Worm (Caenorhabditis elegans) whole organism, L1 larva: Measurements from ENCODE around the gene nhr-210.

ENCODE experiments used
- C04F5.9 ChIP-seq: sonication (generic microtip); optimal IDR thresholded peaks from 2 replicates; lab custom pipeline; 2016; ENCODE audit warnings: missing genetic modification characterization, missing compliant biosample characterization
- C34B4.2 ChIP-seq: sonication (generic microtip); optimal IDR thresholded peaks from 2 replicates; lab custom pipeline; 2017; ENCODE audit warnings: mild to moderate bottlenecking, missing genetic modification characterization, missing compliant biosample characterization
- F16B12.6 ChIP-seq: fragments of 150-350 bp; optimal IDR thresholded peaks from 2 replicates; lab custom pipeline; 2014; ENCODE audit warnings: missing biosample characterization, missing genetic modification characterization
- Y116A8C.19 ChIP-seq: sonication (generic microtip); optimal IDR thresholded peaks from 2 replicates; lab custom pipeline; 2016; ENCODE audit warnings: missing compliant biosample characterization, missing genetic modification characterization, borderline replicate concordance
- aha-1 ChIP-seq: fragments of 150-350 bp; optimal IDR thresholded peaks from 2 replicates; lab custom pipeline; 2014; ENCODE audit warnings: missing biosample characterization, missing genetic modification characterization
- alr-1 ChIP-seq: fragments of 200-800 bp; sonication (Bioruptor generic); optimal IDR thresholded peaks from 2 replicates; lab custom pipeline; 2018; ENCODE audit warnings: borderline replicate concordance, mild to moderate bottlenecking, missing genetic modification characterization, missing compliant biosample characterization
- aly-2 ChIP-seq: fragments of 150-350 bp; optimal IDR thresholded peaks from 2 replicates; lab custom pipeline; 2014; ENCODE audit warnings: missing biosample characterization, missing genetic modification characterization
- blmp-1 ChIP-seq: fragments of 150-350 bp; optimal IDR thresholded peaks from 2 replicates; lab custom pipeline; 2014; ENCODE audit warnings: missing biosample characterization, missing genetic modification characterization
- ceh-8 ChIP-seq: fragments of 200-800 bp; sonication (Bioruptor generic); optimal IDR thresholded peaks from 2 replicates; lab custom pipeline; 2018; ENCODE audit warnings: mild to moderate bottlenecking, missing genetic modification characterization, moderate library complexity, missing compliant biosample characterization
- ceh-88 ChIP-seq: fragments of 200-800 bp; sonication (Bioruptor generic); IDR thresholded peaks from 2 replicates; pipeline ENCODE4 v1.3.6; 2022; ENCODE audit warnings: missing genetic modification characterization, missing compliant biosample characterization
- ceh-90 ChIP-seq: sonication (generic microtip); optimal IDR thresholded peaks from 2 replicates; lab custom pipeline; 2016; ENCODE audit warnings: missing genetic modification characterization, missing compliant biosample characterization
- dpl-1 ChIP-seq, 3 experiments: fragments of 150-350 bp in 2 of 3; sonication (generic microtip) in 1 of 3; optimal IDR thresholded peaks; 2 replicates each; lab custom pipeline; 2014 to 2017; ENCODE audit warnings: missing biosample characterization in 3 of 3, missing genetic modification characterization in 3 of 3, missing genetic modification reagents in 3 of 3
- efl-1 ChIP-seq, 4 experiments: fragments of 150-350 bp; optimal IDR thresholded peaks in 3 of 4; peaks in 1 of 4; 1 replicate in 1 of 4; 2 replicates in 3 of 4; lab custom pipeline; 2014; ENCODE audit warnings: missing biosample characterization in 2 of 4, missing genetic modification characterization in 2 of 4, missing genetic modification reagents in 2 of 4
- egl-13 ChIP-seq: sonication (generic microtip); optimal IDR thresholded peaks from 2 replicates; lab custom pipeline; 2016; ENCODE audit warnings: missing genotype, missing genetic modification reagents, missing genetic modification characterization, missing compliant biosample characterization
- elt-2 ChIP-seq: sonication (generic microtip); optimal IDR thresholded peaks from 2 replicates; lab custom pipeline; 2016; ENCODE audit warnings: missing genetic modification characterization, mild to moderate bottlenecking, inconsistent platforms, missing compliant biosample characterization, missing genetic modification reagents
- elt-3 ChIP-seq, 6 experiments: fragments of 150-350 bp in 1 of 6; sonication (generic microtip); optimal IDR thresholded peaks; 2 replicates each; lab custom pipeline; 2017 to 2018; ENCODE audit warnings: missing biosample characterization in 6 of 6, missing genetic modification characterization in 6 of 6, inconsistent platforms in 1 of 6
- ets-5 ChIP-seq: fragments of 200-800 bp; sonication (Bioruptor generic); IDR thresholded peaks from 2 replicates; pipeline ENCODE4 v1.3.6; 2022; ENCODE audit warnings: missing genetic modification characterization, missing compliant biosample characterization
- fos-1 ChIP-seq: fragments of 150-350 bp; optimal IDR thresholded peaks from 2 replicates; lab custom pipeline; 2014; ENCODE audit warnings: missing biosample characterization, missing genetic modification characterization
- irx-1 ChIP-seq: sonication (generic microtip); optimal IDR thresholded peaks from 2 replicates; lab custom pipeline; 2016; ENCODE audit warnings: missing genetic modification characterization, missing compliant biosample characterization
- jun-1 ChIP-seq: fragments of 150-350 bp; optimal IDR thresholded peaks from 2 replicates; lab custom pipeline; 2014; ENCODE audit warnings: missing biosample characterization, missing genetic modification reagents, missing genetic modification characterization
- lin-15B ChIP-seq: fragments of 150-350 bp; sonication (generic microtip); optimal IDR thresholded peaks from 3 replicates; lab custom pipeline; 2014; ENCODE audit warnings: missing biosample characterization, missing genetic modification characterization
- lin-35 ChIP-seq, 2 experiments: fragments of 150-350 bp; optimal IDR thresholded peaks; 2 replicates each; lab custom pipeline; 2014; ENCODE audit warnings: missing biosample characterization in 2 of 2, missing genetic modification characterization in 2 of 2, missing genetic modification reagents in 2 of 2
- lir-3 ChIP-seq: sonication (generic microtip); optimal IDR thresholded peaks from 2 replicates; lab custom pipeline; 2016; ENCODE audit warnings: mild to moderate bottlenecking, missing genetic modification characterization, moderate library complexity, missing compliant biosample characterization; ENCODE audit not compliant: poor library complexity
- lsy-2 ChIP-seq, 2 experiments: fragments of 150-350 bp; optimal IDR thresholded peaks; 2 replicates each; lab custom pipeline; 2014; ENCODE audit warnings: missing biosample characterization in 2 of 2, missing genetic modification characterization in 2 of 2
- mab-9 ChIP-seq: fragments of 200-800 bp; sonication (Bioruptor generic); IDR thresholded peaks from 2 replicates; pipeline ENCODE4 v1.3.6; 2022; ENCODE audit warnings: missing genetic modification reagents, missing genetic modification characterization, missing compliant biosample characterization
- mdl-1 ChIP-seq, 2 experiments: fragments of 150-350 bp; optimal IDR thresholded peaks; 2 replicates each; lab custom pipeline; 2014 to 2017; ENCODE audit warnings: missing biosample characterization in 2 of 2, missing genetic modification characterization in 2 of 2, inconsistent platforms in 1 of 2
- mef-2 ChIP-seq: fragments of 150-350 bp; optimal IDR thresholded peaks from 2 replicates; lab custom pipeline; 2014; ENCODE audit warnings: missing biosample characterization, missing genetic modification characterization
- nhr-11 ChIP-seq: fragments of 150-350 bp; optimal IDR thresholded peaks from 2 replicates; lab custom pipeline; 2014; ENCODE audit warnings: missing biosample characterization, missing genetic modification characterization
- nhr-19 ChIP-seq: fragments of 200-800 bp; sonication (Bioruptor generic); conservative IDR thresholded peaks from 2 replicates; pipeline ENCODE4 v1.3.6; 2022; ENCODE audit warnings: missing genetic modification characterization, missing compliant biosample characterization
- nhr-20 ChIP-seq: sonication (generic microtip); optimal IDR thresholded peaks from 2 replicates; lab custom pipeline; 2016; ENCODE audit warnings: mild to moderate bottlenecking, missing genetic modification characterization, missing compliant biosample characterization
- nhr-237 ChIP-seq: fragments of 150-350 bp; optimal IDR thresholded peaks from 2 replicates; lab custom pipeline; 2014; ENCODE audit warnings: missing biosample characterization, missing genetic modification characterization
- nhr-28 ChIP-seq: fragments of 150-350 bp; optimal IDR thresholded peaks from 2 replicates; lab custom pipeline; 2014; ENCODE audit warnings: missing biosample characterization, missing genetic modification characterization
- nhr-47 ChIP-seq: sonication (generic microtip); optimal IDR thresholded peaks from 2 replicates; lab custom pipeline; 2016; ENCODE audit warnings: mild to moderate bottlenecking, missing genetic modification characterization, moderate library complexity, missing compliant biosample characterization
- nhr-71 ChIP-seq: sonication (generic microtip); optimal IDR thresholded peaks from 2 replicates; lab custom pipeline; 2016; ENCODE audit warnings: mild to moderate bottlenecking, missing genetic modification characterization, moderate library complexity, missing compliant biosample characterization
- nhr-77 ChIP-seq: fragments of 150-350 bp; optimal IDR thresholded peaks from 2 replicates; lab custom pipeline; 2014; ENCODE audit warnings: missing biosample characterization, missing genetic modification characterization
- nhr-84 ChIP-seq: sonication (generic microtip); optimal IDR thresholded peaks from 2 replicates; lab custom pipeline; 2017; ENCODE audit warnings: missing biosample characterization, missing genetic modification characterization
- nhr-85 ChIP-seq: sonication (generic microtip); peaks from one replicate; lab custom pipeline; 2016; ENCODE audit warnings: missing genetic modification characterization, inconsistent platforms, missing compliant biosample characterization
- nhr-90 ChIP-seq: sonication (generic microtip); optimal IDR thresholded peaks from 2 replicates; lab custom pipeline; 2016; ENCODE audit warnings: mild to moderate bottlenecking, missing genetic modification characterization, missing compliant biosample characterization; ENCODE audit not compliant: poor library complexity
- pqm-1 ChIP-seq: sonication (generic microtip); optimal IDR thresholded peaks from 3 replicates; lab custom pipeline; 2017; ENCODE audit warnings: missing biosample characterization, missing genetic modification characterization
- rnt-1 ChIP-seq: sonication (generic microtip); optimal IDR thresholded peaks from 2 replicates; lab custom pipeline; 2016; ENCODE audit warnings: mild to moderate bottlenecking, missing genetic modification characterization, moderate library complexity, missing compliant biosample characterization
- snpc-4 ChIP-seq: fragments of 150-350 bp; optimal IDR thresholded peaks from 2 replicates; lab custom pipeline; 2014; ENCODE audit warnings: missing biosample characterization, missing genetic modification characterization
- snu-23 ChIP-seq: sonication (generic microtip); optimal IDR thresholded peaks from 2 replicates; lab custom pipeline; 2016; ENCODE audit warnings: missing genetic modification characterization, missing compliant biosample characterization
- sptf-1 ChIP-seq: fragments of 150-350 bp; optimal IDR thresholded peaks from 2 replicates; lab custom pipeline; 2014; ENCODE audit warnings: missing biosample characterization, missing genetic modification characterization
- swsn-7 ChIP-seq: sonication (generic microtip); optimal IDR thresholded peaks from 2 replicates; lab custom pipeline; 2016; ENCODE audit warnings: missing genetic modification characterization, missing compliant biosample characterization
- tbx-2 ChIP-seq: sonication (generic microtip); optimal IDR thresholded peaks from 2 replicates; lab custom pipeline; 2016; ENCODE audit warnings: missing genetic modification characterization, missing compliant biosample characterization
- unc-130 ChIP-seq: fragments of 150-350 bp; optimal IDR thresholded peaks from 2 replicates; lab custom pipeline; 2017; ENCODE audit warnings: missing biosample characterization, missing genetic modification characterization, inconsistent platforms
- unc-86 ChIP-seq: sonication (generic microtip); optimal IDR thresholded peaks from 2 replicates; lab custom pipeline; 2016; ENCODE audit warnings: missing genetic modification characterization, missing compliant biosample characterization
- vab-15 ChIP-seq: sonication (generic microtip); optimal IDR thresholded peaks from 2 replicates; lab custom pipeline; 2017; ENCODE audit warnings: missing genotype, mild to moderate bottlenecking, missing genetic modification characterization, missing compliant biosample characterization

Gene nhr-210

ce11 chrV:500535-500934 is 18.8 kb downstream of the nhr-210 start:
- TF ChIP-seq Y116A8C.19 (tag; lab: Kevin White, UChicago) = no peak

- TF ChIP-seq nhr-28 = no peak
- TF ChIP-seq nhr-237 (tag; lab: Kevin White, UChicago) = no peak
- no peak for TF ChIP-seq C04F5.9 (tag; lab: Kevin White, UChicago)
- TF ChIP-seq F16B12.6 = no peak
- TF ChIP-seq pqm-1 (tag; lab: Kevin White, UChicago) = no peak
- no peak for TF ChIP-seq unc-130
- no peak for TF ChIP-seq nhr-84 (tag; lab: Kevin White, UChicago)
- no peak for TF ChIP-seq dpl-1 (GFP tag; optimal IDR thresholded peaks at IDR 0.05; lab: Kevin White, UChicago)
- TF ChIP-seq efl-1 (optimal IDR thresholded peaks at IDR 0.05; lab: Kevin White, UChicago) = no peak
- no peak for TF ChIP-seq efl-1 (GFP tag; optimal IDR thresholded peaks at IDR 0.05 in 1 of 2; lab: Kevin White, UChicago)
- TF ChIP-seq nhr-11 (tag; lab: Kevin White, UChicago) = no peak
- no peak for TF ChIP-seq tbx-2
Measured at ce11 chrV:497399-497798, 21.9 kb downstream of the nhr-210 start, which contains the start of gene T01G6.1. Gene T01G6.1, plus strand, starts transcription at chrV:497699.

ce11 chrV:494284-494683 is 25.1 kb downstream of the nhr-210 start, which contains the start of gene nhr-131:
Gene nhr-131, plus strand, starts transcription at chrV:494370.
- TF ChIP-seq mef-2 (no peak), ceh-90 (no peak), snu-23 (GFP tag; lab: Kevin White, UChicago) (peak; percentile 38), snpc-4 (tag; lab: Kevin White, UChicago) (no peak), nhr-85 (tag; lab: Kevin White, UChicago) (peak; percentile 18), fos-1 (tag; lab: Kevin White, UChicago) (no peak), unc-130 (no peak), nhr-90 (tag; lab: Kevin White, UChicago) (peak; percentile 45), lin-15B (tag; lab: Kevin White, UChicago) (no peak), efl-1 (optimal IDR thresholded peaks at IDR 0.05; lab: Kevin White, UChicago) (no peak), efl-1 (GFP tag; optimal IDR thresholded peaks at IDR 0.05 in 1 of 2; lab: Kevin White, UChicago) (peak in 1 of 2 experiments; percentile 61), nhr-71 (tag; lab: Kevin White, UChicago) (peak; percentile 29), blmp-1 (tag; lab: Kevin White, UChicago) (peak; percentile 51), elt-2 (tag; lab: Kevin White, UChicago) (peak; percentile 34), ets-5 (GFP tag; lab: Robert Waterston, UW) (no peak), irx-1 (no peak), nhr-47 (tag; lab: Kevin White, UChicago) (no peak), alr-1 (tag; lab: Kevin White, UChicago) (no peak), egl-13 (no peak), aly-2 (tag; lab: Kevin White, UChicago) (no peak), nhr-20 (tag; lab: Kevin White, UChicago) (peak; percentile 58), mdl-1 (tag; optimal IDR thresholded peaks at IDR 0.05; lab: Kevin White, UChicago) (peak in 1 of 2 experiments; percentile 30), tbx-2 (peak; percentile 6), nhr-28 (no peak), aha-1 (tag; lab: Kevin White, UChicago) (no peak), pqm-1 (tag; lab: Kevin White, UChicago) (no peak), swsn-7 (tag; lab: Kevin White, UChicago) (no peak), mab-9 (GFP tag; lab: Robert Waterston, UW) (no peak), ceh-88 (GFP tag; lab: Robert Waterston, UW) (no peak), elt-3 (tag; optimal IDR thresholded peaks at IDR 0.05; lab: Kevin White, UChicago) (peak in 2 of 6 experiments; percentile 27 to 55), jun-1 (tag; lab: Kevin White, UChicago) (no peak), rnt-1 (tag; lab: Kevin White, UChicago) (no peak), C34B4.2 (tag; lab: Kevin White, UChicago) (no peak), nhr-77 (peak; percentile 5), lsy-2 (tag; optimal IDR thresholded peaks at IDR 0.05; lab: Kevin White, UChicago) (no peak), lin-35 (GFP tag; optimal IDR thresholded peaks at IDR 0.05; lab: Kevin White, UChicago) (peak in 1 of 2 experiments; percentile 60), ceh-8 (GFP tag; lab: Kevin White, UChicago) (no peak), lir-3 (tag; lab: Kevin White, UChicago) (no peak), nhr-19 (no peak), vab-15 (tag; lab: Kevin White, UChicago) (no peak), sptf-1 (no peak), unc-86 (tag; lab: Kevin White, UChicago) (no peak)
